Worm (Caenorhabditis elegans) whole organism, L4/young adult: ENCODE results near the gene snr-1.

Source experiments
- W03F9.2 ChIP-seq: fragments of 150-350 bp; optimal IDR thresholded peaks from 2 replicates; lab custom pipeline; 2014; ENCODE audit warnings: missing biosample characterization, missing genetic modification characterization
- him-1 ChIP-seq: sonication (generic microtip); optimal IDR thresholded peaks from 2 replicates; lab custom pipeline; 2016; ENCODE audit warnings: missing genotype, missing genetic modification reagents, missing genetic modification characterization, missing compliant biosample characterization

- no peak for TF ChIP-seq him-1 (tag; lab: Kevin White, UChicago)
- TF ChIP-seq W03F9.2: no peak
Measured at ce11 chrIV:17116345-17116744, 28.5 kb downstream of the snr-1 start, which contains the start of gene cyn-13.
